Worm (Caenorhabditis elegans) whole organism, young adult: ENCODE results near the gene sec-6.

Experiments
- B0019.2 ChIP-seq: fragments of 200-800 bp; sonication (Bioruptor generic); conservative IDR thresholded peaks from 2 replicates; pipeline ENCODE4 v1.3.6; 2022; ENCODE audit warnings: missing genetic modification reagents, missing genetic modification characterization, missing compliant biosample characterization
- B0336.3 ChIP-seq: fragments of 200-800 bp; sonication (Bioruptor generic); IDR thresholded peaks from 2 replicates; pipeline ENCODE4 v1.3.6; 2022; ENCODE audit warnings: missing genetic modification characterization, missing compliant biosample characterization
- D2030.7 ChIP-seq: fragments of 200-800 bp; sonication (Bioruptor generic); IDR thresholded peaks from 2 replicates; pipeline ENCODE4 v1.3.6; 2022; ENCODE audit warnings: missing genetic modification reagents, missing genetic modification characterization, missing compliant biosample characterization
- F37B4.10 ChIP-seq: fragments of 200-800 bp; sonication (Bioruptor generic); IDR thresholded peaks from 2 replicates; pipeline ENCODE4 v1.3.6; 2022; ENCODE audit warnings: missing genetic modification characterization, missing compliant biosample characterization
- K11D2.4 ChIP-seq: fragments of 200-800 bp; sonication (Bioruptor generic); IDR thresholded peaks from 2 replicates; pipeline ENCODE4 v1.3.6; 2022; ENCODE audit warnings: missing genetic modification reagents, missing genetic modification characterization, missing compliant biosample characterization
- T07F8.4 ChIP-seq: sonication (generic microtip); optimal IDR thresholded peaks from 2 replicates; lab custom pipeline; 2016; ENCODE audit warnings: mild to moderate bottlenecking, missing genetic modification characterization, moderate library complexity, missing compliant biosample characterization
- Y67H2A.10 ChIP-seq: fragments of 200-800 bp; sonication (Bioruptor generic); conservative IDR thresholded peaks from 2 replicates; pipeline ENCODE4 v1.3.6; 2022; ENCODE audit warnings: missing genetic modification reagents, missing genetic modification characterization, missing compliant biosample characterization
- Y95B8A.8 ChIP-seq: fragments of 200-800 bp; sonication (Bioruptor generic); IDR thresholded peaks from 2 replicates; pipeline ENCODE4 v1.3.6; 2022; ENCODE audit warnings: missing genetic modification reagents, missing genetic modification characterization, missing compliant biosample characterization
- aptf-2 ChIP-seq: fragments of 200-800 bp; sonication (Bioruptor generic); conservative IDR thresholded peaks from 2 replicates; pipeline ENCODE4 v1.3.6; 2022; ENCODE audit warnings: missing genetic modification reagents, missing genetic modification characterization, missing compliant biosample characterization
- athp-1 ChIP-seq: sonication (generic microtip); optimal IDR thresholded peaks from 2 replicates; lab custom pipeline; 2017; ENCODE audit warnings: mild to moderate bottlenecking, missing genetic modification characterization, missing compliant biosample characterization
- attf-3 ChIP-seq: fragments of 200-800 bp; sonication (Bioruptor generic); conservative IDR thresholded peaks from 2 replicates; pipeline ENCODE4 v1.3.6; 2022; ENCODE audit warnings: missing genetic modification reagents, missing genetic modification characterization, missing compliant biosample characterization
- attf-5 ChIP-seq: fragments of 200-800 bp; sonication (Bioruptor generic); optimal IDR thresholded peaks from 2 replicates; lab custom pipeline; 2018; ENCODE audit warnings: mild to moderate bottlenecking, missing genetic modification characterization, missing compliant biosample characterization
- ccch-3 ChIP-seq: fragments of 200-800 bp; sonication (Bioruptor generic); optimal IDR thresholded peaks from 2 replicates; lab custom pipeline; 2018; ENCODE audit warnings: mild to moderate bottlenecking, missing genetic modification characterization, missing compliant biosample characterization
- cebp-1 ChIP-seq, 2 experiments: fragments of 200-800 bp in 1 of 2; sonication (Bioruptor generic) in 1 of 2; sonication (generic microtip) in 1 of 2; IDR thresholded peaks in 1 of 2; optimal IDR thresholded peaks in 1 of 2; 2 replicates each; pipeline versions ENCODE4 v1.3.6 to Lab custom; 2017 to 2022; ENCODE audit warnings: missing compliant biosample characterization in 2 of 2, missing genetic modification characterization in 2 of 2, mild to moderate bottlenecking in 1 of 2, missing genetic modification reagents in 1 of 2, moderate library complexity in 1 of 2
- ceh-100 ChIP-seq: fragments of 200-800 bp; sonication (Bioruptor generic); IDR thresholded peaks from 2 replicates; pipeline ENCODE4 v1.3.6; 2022; ENCODE audit warnings: missing genetic modification reagents, missing genetic modification characterization, missing compliant biosample characterization
- ceh-27 ChIP-seq: fragments of 200-800 bp; sonication (Bioruptor generic); optimal IDR thresholded peaks from 2 replicates; lab custom pipeline; 2018; ENCODE audit warnings: mild to moderate bottlenecking, missing genetic modification characterization, moderate library complexity, missing compliant biosample characterization
- ceh-58 ChIP-seq: fragments of 200-800 bp; sonication (Bioruptor generic); IDR thresholded peaks from 2 replicates; pipeline ENCODE4 v1.3.6; 2022; ENCODE audit warnings: missing genetic modification characterization, missing compliant biosample characterization
- ceh-91 ChIP-seq: fragments of 200-800 bp; sonication (Bioruptor generic); IDR thresholded peaks from 2 replicates; pipeline ENCODE4 v1.3.6; 2022; ENCODE audit warnings: missing genetic modification reagents, missing genetic modification characterization, missing compliant biosample characterization
- chd-7 ChIP-seq: sonication (generic microtip); optimal IDR thresholded peaks from 2 replicates; lab custom pipeline; 2016; ENCODE audit warnings: mild to moderate bottlenecking, missing genetic modification characterization, moderate library complexity, missing compliant biosample characterization
- dox-1 ChIP-seq: fragments of 200-800 bp; sonication (Bioruptor generic); IDR thresholded peaks from 2 replicates; pipeline ENCODE4 v1.3.6; 2022; ENCODE audit warnings: missing genetic modification reagents, missing genetic modification characterization, missing compliant biosample characterization
- efl-1 ChIP-seq: fragments of 150-350 bp; optimal IDR thresholded peaks from 2 replicates; lab custom pipeline; 2014; ENCODE audit warnings: missing biosample characterization, missing genetic modification reagents, missing genetic modification characterization
- ekl-4 ChIP-seq: fragments of 200-800 bp; sonication (Bioruptor generic); IDR thresholded peaks from 2 replicates; pipeline ENCODE4 v1.3.6; 2022; ENCODE audit warnings: missing genetic modification reagents, missing genetic modification characterization, missing compliant biosample characterization
- him-1 ChIP-seq: sonication (generic microtip); optimal IDR thresholded peaks from 2 replicates; lab custom pipeline; 2016; ENCODE audit warnings: missing genotype, missing genetic modification reagents, missing genetic modification characterization, missing compliant biosample characterization
- hmg-1.2 ChIP-seq: fragments of 200-800 bp; sonication (Bioruptor generic); IDR thresholded peaks from 2 replicates; pipeline ENCODE4 v1.3.6; 2022; ENCODE audit warnings: missing genetic modification reagents, missing genetic modification characterization, missing compliant biosample characterization
- hsf-1 ChIP-seq: fragments of 200-800 bp; sonication (Bioruptor generic); IDR thresholded peaks from 2 replicates; pipeline ENCODE4 v1.3.6; 2022; ENCODE audit warnings: missing genetic modification reagents, missing genetic modification characterization, missing compliant biosample characterization
- lag-1 ChIP-seq: fragments of 200-800 bp; sonication (Bioruptor generic); IDR thresholded peaks from 2 replicates; pipeline ENCODE4 v1.3.6; 2022; ENCODE audit warnings: missing genetic modification reagents, missing genetic modification characterization, missing compliant biosample characterization
- madf-8 ChIP-seq: fragments of 200-800 bp; sonication (Bioruptor generic); conservative IDR thresholded peaks from 2 replicates; pipeline ENCODE4 v1.3.6; 2022; ENCODE audit warnings: missing genetic modification reagents, missing genetic modification characterization, missing compliant biosample characterization
- mes-4 ChIP-seq: sonication (generic microtip); optimal IDR thresholded peaks from 2 replicates; lab custom pipeline; 2016; ENCODE audit warnings: missing genotype, missing genetic modification characterization, missing compliant biosample characterization
- mxl-1 ChIP-seq: sonication (generic microtip); optimal IDR thresholded peaks from 2 replicates; lab custom pipeline; 2016; ENCODE audit warnings: missing genetic modification characterization, missing compliant biosample characterization
- nfya-1 ChIP-seq: sonication (generic microtip); optimal IDR thresholded peaks from 2 replicates; lab custom pipeline; 2017; ENCODE audit warnings: antibody characterized with exemption, missing compliant biosample characterization, missing genetic modification characterization, borderline replicate concordance; ENCODE audit not compliant: insufficient read depth
- nfyb-1 ChIP-seq: fragments of 200-800 bp; sonication (Bioruptor generic); IDR thresholded peaks from 2 replicates; pipeline ENCODE4 v1.3.6; 2022; ENCODE audit warnings: missing genetic modification reagents, missing genetic modification characterization, missing compliant biosample characterization
- rpc-1 ChIP-seq, 2 experiments: fragments of 150-350 bp in 1 of 2; sonication (generic microtip) in 1 of 2; optimal IDR thresholded peaks; 2 replicates each; lab custom pipeline; 2014 to 2018; ENCODE audit warnings: missing biosample characterization in 1 of 2, missing genetic modification characterization in 1 of 2, missing genetic modification reagents in 1 of 2, missing genotype in 1 of 2
- snpc-4 ChIP-seq, 5 experiments: fragments of 150-350 bp in 1 of 5; sonication (generic microtip) in 4 of 5; optimal IDR thresholded peaks; 2 replicates each; lab custom pipeline; 2014 to 2018; ENCODE audit warnings: missing genetic modification characterization in 5 of 5, missing biosample characterization in 3 of 5, antibody characterized with exemption in 2 of 5, mild to moderate bottlenecking in 2 of 5, missing compliant biosample characterization in 2 of 5, missing genotype in 2 of 5, moderate library complexity in 2 of 5, missing genetic modification reagents in 1 of 5
- tbx-9 ChIP-seq: sonication (generic microtip); optimal IDR thresholded peaks from 2 replicates; lab custom pipeline; 2016; ENCODE audit warnings: borderline replicate concordance, missing genetic modification characterization, inconsistent platforms, missing compliant biosample characterization
- zfh-2 ChIP-seq: fragments of 200-800 bp; sonication (Bioruptor generic); conservative IDR thresholded peaks from 2 replicates; pipeline ENCODE4 v1.3.6; 2022; ENCODE audit warnings: missing genetic modification reagents, missing genetic modification characterization, missing compliant biosample characterization
- ztf-18 ChIP-seq: sonication (generic microtip); optimal IDR thresholded peaks from 2 replicates; lab custom pipeline; 2016; ENCODE audit warnings: missing genotype, mild to moderate bottlenecking, missing genetic modification characterization, missing compliant biosample characterization
- ztf-22 ChIP-seq: fragments of 200-800 bp; sonication (Bioruptor generic); optimal IDR thresholded peaks from 2 replicates; lab custom pipeline; 2018; ENCODE audit warnings: mild to moderate bottlenecking, missing genetic modification characterization, moderate library complexity, missing compliant biosample characterization
- ztf-25 ChIP-seq: fragments of 200-800 bp; sonication (Bioruptor generic); IDR thresholded peaks from 2 replicates; pipeline ENCODE4 v1.3.6; 2022; ENCODE audit warnings: missing genetic modification reagents, missing genetic modification characterization, missing compliant biosample characterization
- ztf-6 ChIP-seq: fragments of 200-800 bp; sonication (Bioruptor generic); IDR thresholded peaks from 2 replicates; pipeline ENCODE4 v1.3.6; 2022; ENCODE audit warnings: missing genetic modification reagents, missing genetic modification characterization, missing compliant biosample characterization

Gene sec-6

ce11 chrII:5373275-5374047 is 14.1 kb downstream of the sec-6 start, which contains the start of the genes agt-2 and F09E5.3 (continued):
- TF ChIP-seq rpc-1 (optimal IDR thresholded peaks at IDR 0.05; lab: Kevin White, UChicago) (no peak), rpc-1 (tag; optimal IDR thresholded peaks at IDR 0.05; lab: Kevin White, UChicago) (no peak), ztf-6 (GFP tag; lab: Robert Waterston, UW) (no peak), T07F8.4 (tag; lab: Kevin White, UChicago) (no peak), hmg-1.2 (GFP tag; lab: Robert Waterston, UW) (peak; percentile 78), Y67H2A.10 (GFP tag; lab: Robert Waterston, UW) (no peak), ceh-91 (peak; percentile 37; the same call in 1 of the 2 replicates), dox-1 (peak; percentile 84), K11D2.4 (GFP tag; lab: Robert Waterston, UW) (peak; percentile 83), ztf-18 (peak; percentile 96), snpc-4 (GFP tag; optimal IDR thresholded peaks at IDR 0.05; lab: Kevin White, UChicago) (no peak), snpc-4 (tag; optimal IDR thresholded peaks at IDR 0.05; lab: Kevin White, UChicago) (peak; percentile 5 to 72 (median 52)), attf-3 (GFP tag; lab: Robert Waterston, UW) (peak; percentile 59), nfyb-1 (GFP tag; lab: Robert Waterston, UW) (peak; percentile 77), hsf-1 (GFP tag; lab: Robert Waterston, UW) (no peak), ceh-100 (GFP tag; lab: Robert Waterston, UW) (peak; percentile 68), B0336.3 (GFP tag; lab: Robert Waterston, UW) (peak; percentile 52; the same call in 1 of the 2 replicates), tbx-9 (no peak), F37B4.10 (no peak), mes-4 (tag; lab: Kevin White, UChicago) (no peak), mxl-1 (tag; lab: Kevin White, UChicago) (no peak), ccch-3 (GFP tag; lab: Kevin White, UChicago) (no peak), efl-1 (peak; percentile 40), zfh-2 (GFP tag; lab: Robert Waterston, UW) (no peak), Y95B8A.8 (GFP tag; lab: Robert Waterston, UW) (no peak), him-1 (no peak), attf-5 (GFP tag; lab: Kevin White, UChicago) (peak; percentile 92), ztf-22 (GFP tag; lab: Kevin White, UChicago) (no peak), B0019.2 (GFP tag; lab: Robert Waterston, UW) (no peak), cebp-1 (GFP tag; IDR thresholded peaks at IDR 0.05; lab: Robert Waterston, UW) (no peak), cebp-1 (tag; optimal IDR thresholded peaks at IDR 0.05; lab: Kevin White, UChicago) (peak; percentile 84), ceh-58 (GFP tag; lab: Robert Waterston, UW) (no peak), ekl-4 (GFP tag; lab: Robert Waterston, UW) (peak; percentile 91), D2030.7 (GFP tag; lab: Robert Waterston, UW) (0 out of 2 replicates have a peak, but pooled peaks have one; percentile 55), ztf-25 (GFP tag; lab: Robert Waterston, UW) (no peak)
- TF ChIP-seq, all 124 proteins: peak for 52

ce11 chrII:5374967-5375366 is 15.6 kb downstream of the sec-6 start, which contains the start of gene algn-2:
Gene algn-2, plus strand, starts transcription at chrII:5375267.
- TF ChIP-seq B0019.2 (GFP tag; lab: Robert Waterston, UW): no peak
- TF ChIP-seq madf-8: no peak
- TF ChIP-seq athp-1: no peak
- no peak for TF ChIP-seq ceh-27 (GFP tag; lab: Kevin White, UChicago)
- no peak for TF ChIP-seq nfya-1 (tag; lab: Kevin White, UChicago)
- TF ChIP-seq aptf-2 (GFP tag; lab: Robert Waterston, UW): no peak
- TF ChIP-seq chd-7: no peak
- TF ChIP-seq lag-1: no peak
- TF ChIP-seq ztf-22 (GFP tag; lab: Kevin White, UChicago): no peak
- no peak for TF ChIP-seq zfh-2 (GFP tag; lab: Robert Waterston, UW)
